Worm (Caenorhabditis elegans) whole organism, late embryonic: Measurements from ENCODE around the gene slt-1.

Experiments
- K02D7.2 ChIP-seq: sonication (generic microtip); optimal IDR thresholded peaks from 2 replicates; lab custom pipeline; 2017; ENCODE audit warnings: mild to moderate bottlenecking, missing genetic modification characterization, missing compliant biosample characterization
- K09A11.1 ChIP-seq: sonication (generic microtip); optimal IDR thresholded peaks from 2 replicates; lab custom pipeline; 2017; ENCODE audit warnings: antibody characterized with exemption, mild to moderate bottlenecking, missing genetic modification characterization, missing compliant biosample characterization; ENCODE audit not compliant: insufficient read depth
- ama-1 ChIP-seq: fragments of 150-350 bp; optimal IDR thresholded peaks from 2 replicates; lab custom pipeline; 2014
- ceh-22 ChIP-seq: sonication (generic microtip); optimal IDR thresholded peaks from 2 replicates; lab custom pipeline; 2017; ENCODE audit warnings: missing biosample characterization, missing genetic modification characterization
- dve-1 ChIP-seq: sonication (generic microtip); optimal IDR thresholded peaks from 2 replicates; lab custom pipeline; 2017; ENCODE audit warnings: antibody characterized with exemption, mild to moderate bottlenecking, missing genetic modification characterization, missing compliant biosample characterization
- lim-6 ChIP-seq: sonication (generic microtip); optimal IDR thresholded peaks from 2 replicates; lab custom pipeline; 2016; ENCODE audit warnings: missing genetic modification characterization, missing compliant biosample characterization
- pat-9 ChIP-seq: fragments of 200-800 bp; sonication (Bioruptor generic); optimal IDR thresholded peaks from 2 replicates; lab custom pipeline; 2018; ENCODE audit warnings: mild to moderate bottlenecking, missing genetic modification characterization, moderate library complexity, missing compliant biosample characterization
- pha-4 ChIP-seq: fragments of 150-350 bp; optimal IDR thresholded peaks from 2 replicates; lab custom pipeline; 2018; ENCODE audit warnings: missing biosample characterization, missing genetic modification reagents, missing genetic modification characterization
- rnt-1 ChIP-seq: sonication (generic microtip); optimal IDR thresholded peaks from 2 replicates; lab custom pipeline; 2016; ENCODE audit warnings: missing genetic modification characterization, missing compliant biosample characterization
- unc-86 ChIP-seq: sonication (generic microtip); optimal IDR thresholded peaks from 2 replicates; lab custom pipeline; 2016; ENCODE audit warnings: missing genetic modification characterization, missing compliant biosample characterization

DNA sequence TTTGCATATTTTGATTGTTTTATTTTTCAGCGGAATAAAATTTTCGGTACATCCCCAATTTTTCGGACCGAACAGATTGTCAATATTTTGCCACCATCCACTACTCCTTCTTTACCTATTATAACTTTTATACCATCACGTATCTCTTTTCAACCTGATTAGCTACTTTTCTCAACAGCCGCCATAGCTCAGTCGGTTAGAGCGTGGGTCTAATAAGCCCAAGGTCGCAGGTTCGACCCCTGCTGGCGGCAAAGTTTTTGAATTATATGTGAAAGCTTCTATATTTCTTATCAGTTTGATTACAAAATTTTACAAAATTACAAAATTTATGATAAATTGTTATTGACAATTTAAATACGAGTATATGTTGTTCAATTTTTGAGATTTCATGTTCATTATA, 4.9 kb downstream of the slt-1 start:
- TF ChIP-seq unc-86 = no peak
- TF ChIP-seq dve-1 = no peak
- no peak for TF ChIP-seq ama-1 (lab: Kevin White, UChicago)
- no peak for TF ChIP-seq lim-6 (tag; lab: Kevin White, UChicago)
- no peak for TF ChIP-seq K02D7.2 (tag; lab: Kevin White, UChicago)
- TF ChIP-seq K09A11.1 = no peak
- no peak for TF ChIP-seq pha-4 (tag; lab: Kevin White, UChicago)
- TF ChIP-seq pat-9 = no peak
- no peak for TF ChIP-seq rnt-1 (tag; lab: Kevin White, UChicago)
- TF ChIP-seq ceh-22 (tag; lab: Kevin White, UChicago) = no peak
